Fruit fly (Drosophila melanogaster) whole organism, prepupa: ENCODE measurements around the gene Csas.

Source experiments
- CG11762 ChIP-seq: fragments of 200-800 bp; sonication (Bioruptor generic); optimal IDR thresholded peaks from 3 replicates; lab custom pipeline; 2016; ENCODE audit warnings: missing biosample characterization, missing genetic modification characterization; ENCODE audit not compliant: insufficient read depth
- CG16779 ChIP-seq: fragments of 200-800 bp; sonication (Bioruptor generic); optimal IDR thresholded peaks from 3 replicates; lab custom pipeline; 2017; ENCODE audit warnings: missing biosample characterization, mild to moderate bottlenecking, missing genetic modification characterization
- CG31627 ChIP-seq: fragments of 200-800 bp; sonication (Bioruptor generic); optimal IDR thresholded peaks from 3 replicates; lab custom pipeline; 2016; ENCODE audit warnings: missing biosample characterization, missing genetic modification characterization
- CG4318 ChIP-seq: fragments of 200-800 bp; sonication (Bioruptor generic); optimal IDR thresholded peaks from 3 replicates; lab custom pipeline; 2017; ENCODE audit warnings: missing biosample characterization, mild to moderate bottlenecking, missing genetic modification characterization
- CG6163 ChIP-seq: fragments of 200-800 bp; sonication (Bioruptor generic); IDR thresholded peaks from 3 replicates; pipeline ENCODE4 v1.3.6; 2022; ENCODE audit warnings: missing biosample characterization, missing genetic modification characterization
- CG6276 ChIP-seq: fragments of 200-800 bp; sonication (Bioruptor generic); optimal IDR thresholded peaks from 2 replicates; lab custom pipeline; 2017; ENCODE audit warnings: missing biosample characterization, mild to moderate bottlenecking, missing genetic modification characterization
- CG7368 ChIP-seq: fragments of 200-800 bp; sonication (Bioruptor generic); optimal IDR thresholded peaks from 3 replicates; lab custom pipeline; 2016; ENCODE audit warnings: missing biosample characterization, missing genetic modification characterization
- CG8119 ChIP-seq: fragments of 200-800 bp; sonication (Bioruptor generic); IDR thresholded peaks from 3 replicates; pipeline ENCODE4 v1.3.6; 2022; ENCODE audit warnings: missing biosample characterization, missing genetic modification characterization
- Eip75B ChIP-seq: fragments of 200-800 bp; sonication (Bioruptor generic); optimal IDR thresholded peaks from 3 replicates; lab custom pipeline; 2016; ENCODE audit warnings: missing biosample characterization, missing genetic modification characterization
- Eip78C ChIP-seq: fragments of 200-800 bp; sonication (Bioruptor generic); peaks from one replicate; lab custom pipeline; 2016; ENCODE audit warnings: missing biosample characterization, missing genetic modification characterization
- Ets21C ChIP-seq: fragments of 200-800 bp; sonication (Bioruptor generic); optimal IDR thresholded peaks from 3 replicates; lab custom pipeline; 2016; ENCODE audit warnings: missing biosample characterization, missing genetic modification characterization
- Ets96B ChIP-seq: fragments of 200-800 bp; optimal IDR thresholded peaks from 2 replicates; lab custom pipeline; 2019; ENCODE audit warnings: missing biosample characterization, mild to moderate bottlenecking, missing genetic modification characterization, moderate library complexity
- Gug ChIP-seq: fragments of 200-800 bp; sonication (Bioruptor generic); IDR thresholded peaks from 2 replicates; pipeline ENCODE4 v1.3.6; 2022; ENCODE audit warnings: missing biosample characterization, missing genetic modification characterization
- Hr38 ChIP-seq: sonication (Bioruptor generic); optimal IDR thresholded peaks from 2 replicates; lab custom pipeline; 2016; ENCODE audit warnings: missing biosample characterization, missing genetic modification characterization
- Hr39 ChIP-seq: fragments of 200-800 bp; sonication (Bioruptor generic); optimal IDR thresholded peaks from 2 replicates; lab custom pipeline; 2016; ENCODE audit warnings: missing biosample characterization, missing genetic modification characterization
- Hr4 ChIP-seq: fragments of 200-800 bp; sonication (Bioruptor generic); optimal IDR thresholded peaks from 3 replicates; lab custom pipeline; 2016; ENCODE audit warnings: missing biosample characterization, missing genetic modification characterization
- Lpt ChIP-seq: fragments of 200-800 bp; sonication (Bioruptor generic); optimal IDR thresholded peaks from 3 replicates; lab custom pipeline; 2016; ENCODE audit warnings: missing biosample characterization, missing genetic modification characterization
- OdsH ChIP-seq: fragments of 200-800 bp; sonication (Bioruptor generic); optimal IDR thresholded peaks from 3 replicates; lab custom pipeline; 2016; ENCODE audit warnings: missing biosample characterization, missing genetic modification characterization
- Sox14 ChIP-seq: fragments of 200-800 bp; sonication (Bioruptor generic); optimal IDR thresholded peaks from 3 replicates; lab custom pipeline; 2016; ENCODE audit warnings: missing biosample characterization, missing genetic modification characterization
- Sox15 ChIP-seq: fragments of 200-800 bp; sonication (Bioruptor generic); optimal IDR thresholded peaks from 3 replicates; lab custom pipeline; 2016; ENCODE audit warnings: missing biosample characterization, missing genetic modification characterization
- acj6 ChIP-seq: fragments of 200-800 bp; sonication (Bioruptor generic); optimal IDR thresholded peaks from 3 replicates; lab custom pipeline; 2016; ENCODE audit warnings: missing biosample characterization, missing genetic modification characterization
- dac ChIP-seq: fragments of 200-800 bp; sonication (Bioruptor generic); optimal IDR thresholded peaks from 2 replicates; lab custom pipeline; 2017; ENCODE audit warnings: missing biosample characterization, mild to moderate bottlenecking, missing genetic modification characterization
- eg ChIP-seq: fragments of 200-800 bp; sonication (Bioruptor generic); IDR thresholded peaks from 3 replicates; pipeline ENCODE4 v1.3.6; 2022; ENCODE audit warnings: missing biosample characterization, missing genetic modification characterization
- fkh ChIP-seq: fragments of 200-800 bp; sonication (Bioruptor generic); optimal IDR thresholded peaks from 3 replicates; lab custom pipeline; 2017; ENCODE audit warnings: missing biosample characterization, mild to moderate bottlenecking, missing genetic modification characterization, moderate library complexity
- lz ChIP-seq: fragments of 200-800 bp; sonication (Bioruptor generic); optimal IDR thresholded peaks from 3 replicates; lab custom pipeline; 2016; ENCODE audit warnings: missing biosample characterization, missing genetic modification characterization
- net ChIP-seq: fragments of 200-800 bp; sonication (Bioruptor generic); optimal IDR thresholded peaks from 3 replicates; lab custom pipeline; 2016; ENCODE audit warnings: missing biosample characterization, missing genetic modification characterization
- pdm3 ChIP-seq: fragments of 200-800 bp; sonication (Bioruptor generic); optimal IDR thresholded peaks from 3 replicates; lab custom pipeline; 2016; ENCODE audit warnings: missing biosample characterization, missing genetic modification characterization
- ss ChIP-seq, 2 experiments: fragments of 200-800 bp; sonication (Bioruptor generic); optimal IDR thresholded peaks; 2 replicates in 1 of 2; 3 replicates in 1 of 2; lab custom pipeline; 2017 to 2018; ENCODE audit warnings: mild to moderate bottlenecking in 2 of 2, missing biosample characterization in 2 of 2, missing genetic modification characterization in 2 of 2, moderate library complexity in 1 of 2
- vri ChIP-seq: fragments of 200-800 bp; sonication (Bioruptor generic); optimal IDR thresholded peaks from 3 replicates; lab custom pipeline; 2016; ENCODE audit warnings: missing biosample characterization, mild to moderate bottlenecking, missing genetic modification characterization

The Csas gene

dm6 chr3L:20002482-20003234 is 13.9 kb upstream of the Csas start, which contains the start of gene CG7668 (continued):
- peak; percentile 93 for TF ChIP-seq lz (GFP tag; lab: Kevin White, UChicago)
- peak; percentile 88 for TF ChIP-seq Ets21C (GFP tag; lab: Kevin White, UChicago)
- peak; percentile 85 for TF ChIP-seq CG11762 (GFP tag; lab: Kevin White, UChicago)
- no peak for TF ChIP-seq CG16779 (tag; lab: Kevin White, UChicago)
- peak; percentile 86 for TF ChIP-seq vri (GFP tag; lab: Kevin White, UChicago)
- TF ChIP-seq Ets96B (tag; lab: Kevin White, UChicago), result peak; percentile 93
- TF ChIP-seq Gug (GFP tag; lab: Robert Waterston, UW), result peak; percentile 84
- TF ChIP-seq eg (GFP tag; lab: Robert Waterston, UW), result no peak; the same call in 2 of the 3 replicates
- peak; percentile 94 for TF ChIP-seq acj6 (GFP tag; lab: Kevin White, UChicago)
- TF ChIP-seq CG7368 (GFP tag; lab: Kevin White, UChicago), result peak; percentile 84
- peak; percentile 57 for TF ChIP-seq dac (GFP tag; lab: Kevin White, UChicago)
- TF ChIP-seq Sox15 (GFP tag; lab: Kevin White, UChicago), result peak; percentile 87
- TF ChIP-seq, all 60 proteins: peak for 53

dm6 chr3L:20000878-20001640 is 12.3 kb upstream of the Csas start:
- no peak for TF ChIP-seq CG6276 (GFP tag; lab: Kevin White, UChicago)
- TF ChIP-seq Eip78C (GFP tag; lab: Kevin White, UChicago), result peak; percentile 26
- TF ChIP-seq, all 60 proteins: peak for 1

- TF ChIP-seq Eip78C (GFP tag; lab: Kevin White, UChicago) (peak; percentile 68), pdm3 (GFP tag; lab: Kevin White, UChicago) (no peak)
Measured at dm6 chr3L:20000081-20000736, 11.4 kb upstream of the Csas start, which contains the start of the genes Tom20 and Gabat. TSS of gene Tom20 (plus strand) at chr3L:20000644. TSS of gene Gabat (minus strand) at chr3L:20000686.

- TF ChIP-seq lz (GFP tag; lab: Kevin White, UChicago), result no peak
- TF ChIP-seq Lpt (GFP tag; lab: Kevin White, UChicago), result no peak
- no peak for TF ChIP-seq Sox15 (GFP tag; lab: Kevin White, UChicago)
- TF ChIP-seq Eip75B (GFP tag; lab: Kevin White, UChicago), result no peak
- TF ChIP-seq ss (GFP tag; optimal IDR thresholded peaks at IDR 0.05; lab: Kevin White, UChicago), result no peak
- TF ChIP-seq CG8119 (GFP tag; lab: Robert Waterston, UW), result no peak
- TF ChIP-seq Ets96B (tag; lab: Kevin White, UChicago), result no peak
- TF ChIP-seq Sox14 (GFP tag; lab: Kevin White, UChicago), result no peak
- no peak for TF ChIP-seq CG4318 (GFP tag; lab: Kevin White, UChicago)
- TF ChIP-seq OdsH (GFP tag; lab: Kevin White, UChicago), result no peak
- no peak for TF ChIP-seq fkh (GFP tag; lab: Kevin White, UChicago)
Measured at dm6 chr3L:19994015-19994414, 5.2 kb upstream of the Csas start.

dm6 chr3L:19991714-19992231 is 3.0 kb upstream of the Csas start, which contains the start of the genes CG7646 and Nca:
TSS of gene CG7646 (plus strand) at chr3L:19991887.
TSS of gene Nca (plus strand) at chr3L:19991887.
- no peak for TF ChIP-seq Hr38 (GFP tag; lab: Kevin White, UChicago)
- no peak for TF ChIP-seq Hr39 (GFP tag; lab: Kevin White, UChicago)
- peak; percentile 15 for TF ChIP-seq CG31627 (GFP tag; lab: Kevin White, UChicago)
- TF ChIP-seq lz (GFP tag; lab: Kevin White, UChicago), result peak; percentile 14
- TF ChIP-seq dac (GFP tag; lab: Kevin White, UChicago), result no peak
- peak; percentile 73 for TF ChIP-seq fkh (GFP tag; lab: Kevin White, UChicago)
- TF ChIP-seq Hr4 (GFP tag; lab: Kevin White, UChicago), result peak; percentile 1
- TF ChIP-seq net, result no peak
- TF ChIP-seq CG6163 (GFP tag; lab: Robert Waterston, UW), result no peak
- TF ChIP-seq, all 60 proteins: peak for 4
